Worm (Caenorhabditis elegans): ENCODE data around the gene C44B11.4.

The C44B11.4 gene

ce11 chrIII:3109564-3109963 lies 34.0 kb downstream of the C44B11.4 start:
- TF ChIP-seq fos-1 (tag; optimal IDR thresholded peaks at IDR 0.05): no peak
- no peak for TF ChIP-seq Y116A8C.19 (tag; optimal IDR thresholded peaks at IDR 0.05; ENCODE audit: borderline replicate concordance)
- no peak for TF ChIP-seq mab-9 (GFP tag; IDR thresholded peaks at IDR 0.05)
- TF ChIP-seq ceh-8 (GFP tag; optimal IDR thresholded peaks at IDR 0.05): no peak
- no peak for TF ChIP-seq mdl-1 (tag; optimal IDR thresholded peaks at IDR 0.05)
- no peak for TF ChIP-seq nhr-47 (tag; optimal IDR thresholded peaks at IDR 0.05)
- no peak for TF ChIP-seq nhr-71 (tag; optimal IDR thresholded peaks at IDR 0.05)
- no peak for TF ChIP-seq sox-4 (tag; optimal IDR thresholded peaks at IDR 0.05)
- no peak for TF ChIP-seq hlh-4 (tag; optimal IDR thresholded peaks at IDR 0.05)
- TF ChIP-seq sptf-1 (tag; optimal IDR thresholded peaks at IDR 0.05): no peak
- TF ChIP-seq egl-27 (tag; optimal IDR thresholded peaks at IDR 0.05): no peak
- no peak for TF ChIP-seq dsc-1 (tag; optimal IDR thresholded peaks at IDR 0.05)

ce11 chrIII:3108804-3109203 lies 34.8 kb downstream of the C44B11.4 start:
- TF ChIP-seq dsc-1 (tag; optimal IDR thresholded peaks at IDR 0.05) (no peak), nhr-76 (tag; optimal IDR thresholded peaks at IDR 0.05) (no peak), lin-14 (GFP tag; optimal IDR thresholded peaks at IDR 0.05) (no peak), ztf-11 (tag; optimal IDR thresholded peaks at IDR 0.05) (no peak)

- TF ChIP-seq nhr-237 (tag; optimal IDR thresholded peaks at IDR 0.05) (no peak), snu-23 (GFP tag; optimal IDR thresholded peaks at IDR 0.05) (no peak), pag-3 (tag; optimal IDR thresholded peaks at IDR 0.05; ENCODE audit: borderline replicate concordance, insufficient read depth) (no peak), nhr-85 (tag) (peak; percentile 6), hlh-17 (GFP tag; optimal IDR thresholded peaks at IDR 0.05; ENCODE audit: borderline replicate concordance) (no peak), efl-3 (GFP tag; optimal IDR thresholded peaks at IDR 0.05) (no peak)
Measured at ce11 chrIII:3107530-3107929, 36.0 kb downstream of the C44B11.4 start.

- TF ChIP-seq dsc-1 (tag; optimal IDR thresholded peaks at IDR 0.05) (no peak), C16A3.4 (tag; optimal IDR thresholded peaks at IDR 0.05) (no peak), nhr-85 (tag) (peak; percentile 2), snpc-4 (tag; optimal IDR thresholded peaks at IDR 0.05) (no peak), ztf-11 (tag; optimal IDR thresholded peaks at IDR 0.05) (no peak), ama-1 (optimal IDR thresholded peaks at IDR 0.05) (no peak), ceh-63 (GFP tag; optimal IDR thresholded peaks at IDR 0.05) (no peak)
Measured at ce11 chrIII:3106301-3106700, 37.3 kb downstream of the C44B11.4 start.

- TF ChIP-seq efl-1 (optimal IDR thresholded peaks at IDR 0.05) (no peak), efl-1 (GFP tag; optimal IDR thresholded peaks at IDR 0.05 in 1 of 2) (peak in 1 of 2 experiments; percentile 81), F16B12.6 (tag; optimal IDR thresholded peaks at IDR 0.05) (no peak)
Measured at ce11 chrIII:3105212-3105611, 38.3 kb downstream of the C44B11.4 start.

ce11 chrIII:3104536-3104935 lies 39.0 kb downstream of the C44B11.4 start:
- TF ChIP-seq lin-15B (tag; optimal IDR thresholded peaks at IDR 0.05): no peak
- TF ChIP-seq unc-86 (tag; optimal IDR thresholded peaks at IDR 0.05): no peak
- no peak for TF ChIP-seq nhr-237 (tag; optimal IDR thresholded peaks at IDR 0.05)
- TF ChIP-seq nhr-20 (tag; optimal IDR thresholded peaks at IDR 0.05): no peak
- no peak for TF ChIP-seq nhr-90 (tag; optimal IDR thresholded peaks at IDR 0.05; ENCODE audit: poor library complexity)
- no peak for TF ChIP-seq C04F5.9 (tag; optimal IDR thresholded peaks at IDR 0.05)
- TF ChIP-seq egl-13 (tag; optimal IDR thresholded peaks at IDR 0.05): no peak
- TF ChIP-seq tbx-2 (tag; optimal IDR thresholded peaks at IDR 0.05): no peak
- TF ChIP-seq unc-98 (GFP tag; IDR thresholded peaks at IDR 0.05): no peak
- TF ChIP-seq nhr-47 (tag; optimal IDR thresholded peaks at IDR 0.05): no peak
- TF ChIP-seq ama-1 (optimal IDR thresholded peaks at IDR 0.05): no peak
- no peak for TF ChIP-seq pax-3 (tag; optimal IDR thresholded peaks at IDR 0.05)
- no peak for TF ChIP-seq xbp-1 (tag; optimal IDR thresholded peaks at IDR 0.05)
- TF ChIP-seq jun-1 (tag; optimal IDR thresholded peaks at IDR 0.05): no peak
- TF ChIP-seq ets-5 (GFP tag; IDR thresholded peaks at IDR 0.05): no peak
- no peak for TF ChIP-seq snpc-4 (tag; optimal IDR thresholded peaks at IDR 0.05)
- no peak for TF ChIP-seq sup-37 (GFP tag; optimal IDR thresholded peaks at IDR 0.05)
- TF ChIP-seq ceh-90 (tag; optimal IDR thresholded peaks at IDR 0.05): no peak
- TF ChIP-seq irx-1 (tag; optimal IDR thresholded peaks at IDR 0.05): no peak
- TF ChIP-seq efl-3 (GFP tag; optimal IDR thresholded peaks at IDR 0.05): no peak
- no peak for TF ChIP-seq vab-15 (tag; optimal IDR thresholded peaks at IDR 0.05)
- TF ChIP-seq C34B4.2 (tag; optimal IDR thresholded peaks at IDR 0.05): no peak
